Worm (Caenorhabditis elegans): Measurements from ENCODE around the gene ppm-1.A.

DNA sequence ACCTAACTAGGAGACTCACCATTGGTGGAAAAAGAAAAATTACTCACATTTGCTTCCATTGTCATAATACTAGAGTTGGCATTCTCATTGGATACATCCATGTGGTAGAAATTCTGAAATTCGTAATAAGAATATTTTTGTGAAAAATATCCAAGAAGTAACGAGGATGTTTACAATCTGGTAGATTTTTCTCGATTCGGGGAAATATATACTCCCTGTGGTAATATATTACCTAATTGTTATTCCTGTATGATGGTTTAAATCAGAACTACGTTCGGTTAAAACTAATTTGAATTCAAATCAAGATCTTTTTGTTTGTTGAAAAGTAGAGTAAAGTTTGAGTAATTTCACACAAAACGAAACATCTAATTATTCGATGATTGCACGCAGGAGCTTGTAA, 12.8 kb upstream of the ppm-1.A start, which contains the start of gene srd-34:
- TF ChIP-seq pqm-1 (tag; optimal IDR thresholded peaks at IDR 0.05), result no peak
- TF ChIP-seq eyg-1 (tag; optimal IDR thresholded peaks at IDR 0.05), result no peak
- no peak for TF ChIP-seq nfya-1 (tag; optimal IDR thresholded peaks at IDR 0.05)
- TF ChIP-seq unc-3 (GFP tag; conservative IDR thresholded peaks at IDR 0.05), result no peak
- no peak for TF ChIP-seq unc-3 (tag; optimal IDR thresholded peaks at IDR 0.05)
- TF ChIP-seq ceh-14 (tag; optimal IDR thresholded peaks at IDR 0.05), result no peak
- no peak for TF ChIP-seq tbx-2 (tag; optimal IDR thresholded peaks at IDR 0.05)
- no peak for TF ChIP-seq rnt-1 (tag; optimal IDR thresholded peaks at IDR 0.05)
- TF ChIP-seq fkh-10 (GFP tag; optimal IDR thresholded peaks at IDR 0.05), result no peak
- no peak for TF ChIP-seq ama-1 (optimal IDR thresholded peaks at IDR 0.05)
